Fruit fly (Drosophila melanogaster): Measurements from ENCODE around the gene CG46426.

The CG46426 gene

DNA sequence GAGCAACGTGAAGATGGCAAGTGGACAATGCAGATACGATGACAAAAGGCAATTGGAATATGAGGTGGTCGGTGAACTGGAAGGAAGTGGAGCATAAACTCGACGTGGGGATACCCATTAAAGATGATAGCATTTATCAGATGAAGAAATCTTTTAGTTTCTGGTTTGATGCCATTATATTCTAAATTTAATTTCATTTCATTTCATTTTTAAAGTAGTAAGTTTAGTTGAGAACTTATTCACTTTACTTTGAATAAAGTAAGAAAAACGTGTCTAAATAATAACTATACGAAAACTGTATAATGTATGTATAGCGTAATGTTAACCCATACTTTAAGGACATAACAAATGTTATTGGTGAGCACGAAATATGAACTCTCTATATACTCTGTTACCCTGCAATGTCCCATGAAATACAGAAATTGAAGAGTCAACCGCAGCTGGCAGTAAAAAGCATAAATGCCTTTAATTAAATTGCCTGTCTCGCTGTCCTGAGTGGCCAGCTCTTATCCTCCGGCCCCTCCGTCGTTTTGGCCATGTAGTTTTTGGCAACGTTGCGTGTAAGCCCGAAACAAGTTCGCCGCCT lies 28.3 kb downstream of the CG46426 start:
- no peak for TF ChIP-seq CG8478 (optimal IDR thresholded peaks at IDR 0.05)
- no peak for TF ChIP-seq CTCF (optimal IDR thresholded peaks at IDR 0.05)

DNA sequence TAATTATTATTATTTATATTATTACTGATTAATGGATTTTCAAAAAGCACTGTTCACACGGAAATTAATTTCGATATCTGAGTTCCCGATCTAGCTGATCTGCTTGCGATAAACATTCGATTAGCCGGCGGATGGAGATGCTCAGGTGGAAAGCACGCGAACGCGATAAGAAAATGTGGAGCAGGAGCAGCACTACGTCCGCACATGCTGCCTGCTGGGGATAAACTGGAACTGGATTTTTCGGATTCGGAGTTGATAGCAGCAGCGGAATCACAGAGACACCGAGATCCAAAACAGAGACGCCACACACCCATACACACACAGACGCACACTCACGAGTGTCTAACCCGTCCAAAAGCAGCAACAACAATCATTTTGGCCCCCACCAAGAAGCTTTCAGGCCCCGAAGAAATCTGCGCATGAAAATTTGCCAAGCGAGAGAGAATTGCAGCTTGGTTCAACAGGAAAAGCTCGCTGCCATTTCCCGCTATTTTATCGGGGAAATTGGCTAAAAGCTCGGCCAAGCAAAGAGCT lies 31.7 kb downstream of the CG46426 start:
- no peak for TF ChIP-seq CG8478 (optimal IDR thresholded peaks at IDR 0.05)
- TF ChIP-seq CTCF (optimal IDR thresholded peaks at IDR 0.05), result no peak

DNA sequence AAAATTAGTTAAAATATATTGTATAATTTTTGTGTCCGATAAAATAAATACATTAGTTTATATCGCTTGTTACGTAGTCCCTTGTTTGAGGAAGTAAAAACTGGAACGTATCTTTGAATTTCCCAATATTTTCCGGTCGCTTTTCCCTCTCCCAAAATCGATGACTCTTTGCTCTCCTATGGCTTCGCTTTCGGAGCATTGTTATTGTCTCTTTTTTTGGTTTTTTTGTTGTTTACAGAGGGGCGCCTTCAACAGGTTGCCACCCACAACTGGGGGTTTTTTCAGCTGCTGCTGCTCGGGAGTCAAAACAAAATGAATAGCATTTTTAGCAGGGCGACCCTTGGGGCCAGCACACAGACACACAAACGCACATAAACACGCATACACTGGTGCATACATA lies 32.3 kb downstream of the CG46426 start:
- TF ChIP-seq CG8478 (optimal IDR thresholded peaks at IDR 0.05), result no peak
- TF ChIP-seq CTCF (optimal IDR thresholded peaks at IDR 0.05), result no peak

DNA sequence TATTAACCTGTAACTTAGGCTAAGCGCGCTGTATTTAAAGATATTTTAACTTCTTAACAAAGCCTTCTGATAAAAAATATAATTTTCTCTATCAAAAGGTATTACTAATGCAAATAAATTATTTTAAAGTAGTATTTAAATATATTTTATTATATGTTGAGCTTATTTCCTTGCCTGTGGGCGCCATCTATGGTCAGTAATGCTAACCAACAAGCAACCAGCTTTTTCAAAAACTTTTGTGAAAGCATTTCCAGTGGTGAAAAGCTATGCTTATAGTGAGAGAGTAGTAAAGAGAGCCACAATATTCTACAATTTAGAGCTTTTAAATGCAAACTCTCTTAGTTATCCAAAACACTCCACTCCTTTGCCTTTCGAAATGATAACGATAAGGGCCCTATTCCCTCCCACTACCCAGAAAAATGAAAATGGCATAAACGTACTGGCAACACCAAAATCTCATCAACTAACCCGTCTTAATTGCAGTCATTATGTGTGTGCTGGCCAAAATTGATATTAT lies 36.2 kb downstream of the CG46426 start:
- TF ChIP-seq CG8478 (optimal IDR thresholded peaks at IDR 0.05) (no peak), CTCF (optimal IDR thresholded peaks at IDR 0.05) (no peak)

Measured in S2 (cell line).